Worm (Caenorhabditis elegans) whole organism, late embryonic: ENCODE measurements around the gene zig-13.

Source experiments
- K02D7.2 ChIP-seq: sonication (generic microtip); optimal IDR thresholded peaks from 2 replicates; lab custom pipeline; 2017; ENCODE audit warnings: mild to moderate bottlenecking, missing genetic modification characterization, missing compliant biosample characterization
- elt-2 ChIP-seq: sonication (generic microtip); optimal IDR thresholded peaks from 2 replicates; lab custom pipeline; 2016; ENCODE audit warnings: missing genetic modification reagents, missing genetic modification characterization, missing compliant biosample characterization
- elt-4 ChIP-seq: sonication (generic microtip); optimal IDR thresholded peaks from 2 replicates; lab custom pipeline; 2016; ENCODE audit warnings: missing genetic modification characterization, missing compliant biosample characterization
- hlh-13 ChIP-seq: fragments of 200-800 bp; sonication (Bioruptor generic); optimal IDR thresholded peaks from 2 replicates; lab custom pipeline; 2018; ENCODE audit warnings: mild to moderate bottlenecking, missing genetic modification characterization, missing compliant biosample characterization
- hlh-15 ChIP-seq: sonication (generic microtip); optimal IDR thresholded peaks from 2 replicates; lab custom pipeline; 2016; ENCODE audit warnings: missing genetic modification characterization, missing compliant biosample characterization
- pag-3 ChIP-seq: sonication (generic microtip); optimal IDR thresholded peaks from 2 replicates; lab custom pipeline; 2016; ENCODE audit warnings: missing compliant biosample characterization, missing genetic modification characterization, borderline replicate concordance
- pat-9 ChIP-seq: fragments of 200-800 bp; sonication (Bioruptor generic); optimal IDR thresholded peaks from 2 replicates; lab custom pipeline; 2018; ENCODE audit warnings: mild to moderate bottlenecking, missing genetic modification characterization, moderate library complexity, missing compliant biosample characterization
- pha-4 ChIP-seq: fragments of 150-350 bp; optimal IDR thresholded peaks from 2 replicates; lab custom pipeline; 2018; ENCODE audit warnings: missing biosample characterization, missing genetic modification reagents, missing genetic modification characterization
- pqm-1 ChIP-seq: sonication (generic microtip); optimal IDR thresholded peaks from 2 replicates; lab custom pipeline; 2016; ENCODE audit warnings: missing genetic modification characterization, missing compliant biosample characterization
- tbx-2 ChIP-seq: sonication (generic microtip); optimal IDR thresholded peaks from 2 replicates; lab custom pipeline; 2016; ENCODE audit warnings: missing genetic modification characterization, missing compliant biosample characterization

- TF ChIP-seq pha-4 (tag; lab: Kevin White, UChicago) (no peak), pqm-1 (tag; lab: Kevin White, UChicago) (no peak), pat-9 (tag; lab: Kevin White, UChicago) (no peak), elt-2 (tag; lab: Kevin White, UChicago) (no peak), hlh-15 (no peak), hlh-13 (GFP tag; lab: Kevin White, UChicago) (no peak), pag-3 (no peak), K02D7.2 (tag; lab: Kevin White, UChicago) (no peak), tbx-2 (tag; lab: Kevin White, UChicago) (no peak), elt-4 (tag; lab: Kevin White, UChicago) (no peak)
These were observed 8.8 kb upstream of the zig-13 start, which contains the start of gene F40G9.7 for ce11 chrIII:165390-165789.
